Worm (Caenorhabditis elegans) whole organism, young adult: ENCODE measurements around the gene H10E21.4.

ENCODE experiments used
- B0336.3 ChIP-seq: fragments of 200-800 bp; sonication (Bioruptor generic); IDR thresholded peaks from 2 replicates; pipeline ENCODE4 v1.3.6; 2022; ENCODE audit warnings: missing genetic modification characterization, missing compliant biosample characterization
- F10E7.11 ChIP-seq: sonication (generic microtip); optimal IDR thresholded peaks from 2 replicates; lab custom pipeline; 2017; ENCODE audit warnings: mild to moderate bottlenecking, missing genetic modification characterization, moderate library complexity, missing compliant biosample characterization
- F52B5.7 ChIP-seq: sonication (generic microtip); optimal IDR thresholded peaks from 2 replicates; lab custom pipeline; 2016; ENCODE audit warnings: mild to moderate bottlenecking, missing genetic modification characterization, missing compliant biosample characterization
- F57A8.1 ChIP-seq: fragments of 200-800 bp; sonication (Bioruptor generic); optimal IDR thresholded peaks from 2 replicates; lab custom pipeline; 2018; ENCODE audit warnings: mild to moderate bottlenecking, missing genetic modification characterization, moderate library complexity, missing compliant biosample characterization
- Y53F4B.3 ChIP-seq: fragments of 200-800 bp; sonication (Bioruptor generic); IDR thresholded peaks from 2 replicates; pipeline ENCODE4 v1.3.6; 2022; ENCODE audit warnings: missing genetic modification reagents, missing genetic modification characterization, missing compliant biosample characterization
- Y56A3A.18 ChIP-seq: fragments of 200-800 bp; sonication (Bioruptor generic); IDR thresholded peaks from 2 replicates; pipeline ENCODE4 v1.3.6; 2022; ENCODE audit warnings: missing genetic modification reagents, missing genetic modification characterization, missing compliant biosample characterization
- Y67H2A.10 ChIP-seq: fragments of 200-800 bp; sonication (Bioruptor generic); conservative IDR thresholded peaks from 2 replicates; pipeline ENCODE4 v1.3.6; 2022; ENCODE audit warnings: missing genetic modification reagents, missing genetic modification characterization, missing compliant biosample characterization
- Y95B8A.8 ChIP-seq: fragments of 200-800 bp; sonication (Bioruptor generic); IDR thresholded peaks from 2 replicates; pipeline ENCODE4 v1.3.6; 2022; ENCODE audit warnings: missing genetic modification reagents, missing genetic modification characterization, missing compliant biosample characterization
- ama-1 ChIP-seq, 3 experiments: fragments of 150-350 bp in 1 of 3; sonication (generic microtip) in 2 of 3; optimal IDR thresholded peaks; 2 replicates each; lab custom pipeline; 2014 to 2018; ENCODE audit warnings: missing biosample characterization in 2 of 3, missing genetic modification characterization in 2 of 3, missing genetic modification reagents in 2 of 3
- atf-7 ChIP-seq: sonication (generic microtip); optimal IDR thresholded peaks from 2 replicates; lab custom pipeline; 2017; ENCODE audit warnings: mild to moderate bottlenecking, missing genetic modification characterization, missing compliant biosample characterization
- athp-1 ChIP-seq: sonication (generic microtip); optimal IDR thresholded peaks from 2 replicates; lab custom pipeline; 2017; ENCODE audit warnings: mild to moderate bottlenecking, missing genetic modification characterization, missing compliant biosample characterization
- attf-5 ChIP-seq: fragments of 200-800 bp; sonication (Bioruptor generic); optimal IDR thresholded peaks from 2 replicates; lab custom pipeline; 2018; ENCODE audit warnings: mild to moderate bottlenecking, missing genetic modification characterization, missing compliant biosample characterization
- bed-1 ChIP-seq: fragments of 200-800 bp; sonication (Bioruptor generic); IDR thresholded peaks from 2 replicates; pipeline ENCODE4 v1.3.6; 2022; ENCODE audit warnings: missing genetic modification reagents, missing genetic modification characterization, missing compliant biosample characterization
- ccch-3 ChIP-seq: fragments of 200-800 bp; sonication (Bioruptor generic); optimal IDR thresholded peaks from 2 replicates; lab custom pipeline; 2018; ENCODE audit warnings: mild to moderate bottlenecking, missing genetic modification characterization, missing compliant biosample characterization
- ceh-27 ChIP-seq: fragments of 200-800 bp; sonication (Bioruptor generic); optimal IDR thresholded peaks from 2 replicates; lab custom pipeline; 2018; ENCODE audit warnings: mild to moderate bottlenecking, missing genetic modification characterization, moderate library complexity, missing compliant biosample characterization
- ceh-79 ChIP-seq: sonication (generic microtip); optimal IDR thresholded peaks from 2 replicates; lab custom pipeline; 2017; ENCODE audit warnings: mild to moderate bottlenecking, missing genetic modification characterization, missing compliant biosample characterization
- chd-7 ChIP-seq: sonication (generic microtip); optimal IDR thresholded peaks from 2 replicates; lab custom pipeline; 2016; ENCODE audit warnings: mild to moderate bottlenecking, missing genetic modification characterization, moderate library complexity, missing compliant biosample characterization
- egrh-3 ChIP-seq: fragments of 200-800 bp; sonication (Bioruptor generic); IDR thresholded peaks from 2 replicates; pipeline ENCODE4 v1.3.6; 2022; ENCODE audit warnings: missing genetic modification reagents, missing genetic modification characterization, missing compliant biosample characterization
- hmg-1.2 ChIP-seq: fragments of 200-800 bp; sonication (Bioruptor generic); IDR thresholded peaks from 2 replicates; pipeline ENCODE4 v1.3.6; 2022; ENCODE audit warnings: missing genetic modification reagents, missing genetic modification characterization, missing compliant biosample characterization
- hmg-20 ChIP-seq: fragments of 200-800 bp; sonication (Bioruptor generic); IDR thresholded peaks from 2 replicates; pipeline ENCODE4 v1.3.6; 2022; ENCODE audit warnings: missing genetic modification reagents, missing genetic modification characterization, missing compliant biosample characterization
- madf-3 ChIP-seq: fragments of 200-800 bp; sonication (Bioruptor generic); IDR thresholded peaks from 2 replicates; pipeline ENCODE4 v1.3.6; 2022; ENCODE audit warnings: missing genetic modification reagents, missing genetic modification characterization, missing compliant biosample characterization
- mel-28 ChIP-seq: sonication (generic microtip); optimal IDR thresholded peaks from 2 replicates; lab custom pipeline; 2016; ENCODE audit warnings: borderline replicate concordance, mild to moderate bottlenecking, missing genetic modification characterization, missing compliant biosample characterization
- nfyb-1 ChIP-seq: fragments of 200-800 bp; sonication (Bioruptor generic); IDR thresholded peaks from 2 replicates; pipeline ENCODE4 v1.3.6; 2022; ENCODE audit warnings: missing genetic modification reagents, missing genetic modification characterization, missing compliant biosample characterization
- nhr-179 ChIP-seq: sonication (generic microtip); optimal IDR thresholded peaks from 2 replicates; lab custom pipeline; 2016; ENCODE audit warnings: mild to moderate bottlenecking, missing genetic modification characterization, missing compliant biosample characterization
- nhr-90 ChIP-seq: sonication (generic microtip); optimal IDR thresholded peaks from 2 replicates; lab custom pipeline; 2016; ENCODE audit warnings: missing genotype, mild to moderate bottlenecking, missing genetic modification characterization, missing compliant biosample characterization
- pbrm-1 ChIP-seq: fragments of 200-800 bp; sonication (Bioruptor generic); IDR thresholded peaks from 2 replicates; pipeline ENCODE4 v1.3.6; 2022; ENCODE audit warnings: missing genetic modification reagents, missing genetic modification characterization, missing compliant biosample characterization
- pha-4 ChIP-seq: fragments of 150-350 bp; sonication (generic microtip); optimal IDR thresholded peaks from 2 replicates; lab custom pipeline; 2014; ENCODE audit warnings: missing biosample characterization, missing genetic modification reagents, missing genetic modification characterization
- repo-1 ChIP-seq: sonication (generic microtip); optimal IDR thresholded peaks from 2 replicates; lab custom pipeline; 2017; ENCODE audit warnings: mild to moderate bottlenecking, missing genetic modification characterization, missing compliant biosample characterization
- snpc-3.4 ChIP-seq: sonication (generic microtip); optimal IDR thresholded peaks from 2 replicates; lab custom pipeline; 2017; ENCODE audit warnings: missing genetic modification characterization, mild to moderate bottlenecking, missing compliant biosample characterization, antibody characterized with exemption, moderate library complexity, missing genotype, missing genetic modification reagents
- sptf-2 ChIP-seq: fragments of 200-800 bp; sonication (Bioruptor generic); optimal IDR thresholded peaks from 2 replicates; lab custom pipeline; 2018; ENCODE audit warnings: mild to moderate bottlenecking, missing genetic modification characterization, missing compliant biosample characterization
- zfh-2 ChIP-seq: fragments of 200-800 bp; sonication (Bioruptor generic); conservative IDR thresholded peaks from 2 replicates; pipeline ENCODE4 v1.3.6; 2022; ENCODE audit warnings: missing genetic modification reagents, missing genetic modification characterization, missing compliant biosample characterization
- ztf-25 ChIP-seq: fragments of 200-800 bp; sonication (Bioruptor generic); IDR thresholded peaks from 2 replicates; pipeline ENCODE4 v1.3.6; 2022; ENCODE audit warnings: missing genetic modification reagents, missing genetic modification characterization, missing compliant biosample characterization
- ztf-6 ChIP-seq: fragments of 200-800 bp; sonication (Bioruptor generic); IDR thresholded peaks from 2 replicates; pipeline ENCODE4 v1.3.6; 2022; ENCODE audit warnings: missing genetic modification reagents, missing genetic modification characterization, missing compliant biosample characterization

The H10E21.4 gene

DNA sequence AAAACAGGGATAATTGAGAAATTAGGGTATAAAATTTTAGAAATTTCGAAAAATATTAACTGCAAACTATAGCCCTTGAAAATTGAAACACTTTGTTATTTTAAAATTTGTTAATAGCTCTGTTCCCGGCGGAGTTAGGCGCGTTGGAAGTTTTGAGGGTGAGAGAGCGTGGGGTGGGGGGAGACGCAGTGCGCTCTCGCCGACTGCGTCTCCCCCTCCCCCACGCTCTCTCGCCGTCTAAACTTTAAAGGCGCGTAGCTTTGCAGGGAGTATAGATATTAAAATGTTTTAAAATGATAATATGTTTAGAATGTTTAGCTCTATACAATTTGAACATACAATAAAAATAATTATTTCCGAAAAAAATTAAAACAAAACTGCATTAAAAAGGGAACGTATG is 13.8 kb upstream of the H10E21.4 start:
- TF ChIP-seq pbrm-1 (GFP tag; lab: Robert Waterston, UW) (no peak), egrh-3 (GFP tag; lab: Robert Waterston, UW) (peak; percentile 43; the same call in 1 of the 2 replicates), hmg-1.2 (GFP tag; lab: Robert Waterston, UW) (peak; percentile 74), zfh-2 (GFP tag; lab: Robert Waterston, UW) (0 out of 2 replicates have a peak, but pooled peaks have one; percentile 15)

DNA sequence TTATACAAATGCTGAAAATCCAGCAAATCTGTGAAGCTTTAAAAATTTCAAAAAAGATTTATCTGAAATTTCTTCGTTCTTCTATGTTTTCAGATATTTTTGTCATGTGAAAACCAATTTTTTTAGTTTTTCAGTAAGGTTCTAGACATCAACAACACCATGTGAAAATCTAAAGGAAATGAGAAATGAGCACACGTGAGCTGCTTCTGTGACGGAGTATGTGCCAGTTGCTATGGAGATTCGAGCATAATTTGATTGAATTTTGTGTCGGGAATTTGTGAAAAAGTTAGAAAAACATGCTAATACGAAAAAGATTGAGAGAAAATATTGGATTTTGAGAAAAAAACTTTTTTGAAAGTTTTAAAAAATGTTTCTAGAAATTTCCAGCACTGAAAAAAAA is 12.1 kb upstream of the H10E21.4 start:
- TF ChIP-seq F57A8.1 (GFP tag; lab: Kevin White, UChicago): no peak
- TF ChIP-seq mel-28 (tag; lab: Kevin White, UChicago): no peak
- TF ChIP-seq athp-1 (tag; lab: Kevin White, UChicago): no peak
- no peak for TF ChIP-seq nhr-90 (tag; lab: Kevin White, UChicago)
- no peak for TF ChIP-seq Y56A3A.18 (GFP tag; lab: Robert Waterston, UW)
- TF ChIP-seq ztf-6: no peak
- TF ChIP-seq chd-7: no peak
- TF ChIP-seq, all 124 proteins: peak for 0

DNA sequence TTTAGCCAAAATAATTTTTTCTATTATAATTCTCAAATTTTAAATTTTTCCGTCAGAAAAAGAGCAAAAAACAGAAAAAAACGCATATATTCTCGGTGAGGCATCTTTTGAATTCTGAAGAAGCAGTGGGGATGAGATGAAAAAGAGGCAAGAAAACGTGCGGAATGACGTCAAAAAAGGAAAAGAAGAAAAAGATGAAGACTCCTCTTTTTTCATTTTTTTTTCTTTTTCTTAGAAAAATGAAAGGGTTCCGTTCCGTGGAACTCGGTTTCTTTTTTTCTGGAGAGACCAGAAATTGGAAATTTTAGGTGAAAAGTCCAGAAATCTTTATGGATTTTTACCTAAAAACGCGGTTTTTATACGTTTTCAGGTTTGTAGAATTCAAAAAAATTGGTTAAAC is 10.9 kb upstream of the H10E21.4 start:
- TF ChIP-seq madf-3 (GFP tag; lab: Robert Waterston, UW): no peak
- TF ChIP-seq atf-7 (tag; lab: Kevin White, UChicago): no peak
- no peak for TF ChIP-seq nhr-179
- no peak for TF ChIP-seq F52B5.7 (tag; lab: Kevin White, UChicago)
- no peak for TF ChIP-seq Y53F4B.3 (GFP tag; lab: Robert Waterston, UW)
- TF ChIP-seq hmg-20: no peak
- TF ChIP-seq Y56A3A.18 (GFP tag; lab: Robert Waterston, UW): no peak
- TF ChIP-seq mel-28 (tag; lab: Kevin White, UChicago): no peak
- TF ChIP-seq repo-1 (tag; lab: Kevin White, UChicago): no peak
- no peak for TF ChIP-seq ceh-27 (GFP tag; lab: Kevin White, UChicago)
- TF ChIP-seq Y67H2A.10 (GFP tag; lab: Robert Waterston, UW): no peak
- no peak for TF ChIP-seq nfyb-1 (GFP tag; lab: Robert Waterston, UW)

ce11 chrIII:29626-30025 is 10.2 kb upstream of the H10E21.4 start:
- TF ChIP-seq sptf-2 (GFP tag; lab: Kevin White, UChicago) (no peak), Y95B8A.8 (GFP tag; lab: Robert Waterston, UW) (no peak), attf-5 (GFP tag; lab: Kevin White, UChicago) (no peak), ztf-6 (no peak), nfyb-1 (GFP tag; lab: Robert Waterston, UW) (no peak), B0336.3 (GFP tag; lab: Robert Waterston, UW) (no peak), ama-1 (optimal IDR thresholded peaks at IDR 0.05; lab: Kevin White, UChicago) (no peak), ama-1 (GFP tag; optimal IDR thresholded peaks at IDR 0.05; lab: Kevin White, UChicago) (no peak), snpc-3.4 (tag; lab: Kevin White, UChicago) (no peak), bed-1 (GFP tag; lab: Robert Waterston, UW) (no peak), athp-1 (tag; lab: Kevin White, UChicago) (no peak), ztf-25 (GFP tag; lab: Robert Waterston, UW) (no peak), chd-7 (no peak), pha-4 (no peak), ceh-79 (tag; lab: Kevin White, UChicago) (no peak), ccch-3 (GFP tag; lab: Kevin White, UChicago) (no peak), madf-3 (GFP tag; lab: Robert Waterston, UW) (no peak), F10E7.11 (tag; lab: Kevin White, UChicago) (no peak)
